Fruit fly (Drosophila melanogaster) whole organism, embryonic: ENCODE measurements around the gene CG43051.

ENCODE experiments used
- Atf3 ChIP-seq: fragments of 200-800 bp; sonication (Bioruptor generic); optimal IDR thresholded peaks from 3 replicates; lab custom pipeline; 2016; ENCODE audit warnings: missing biosample characterization, missing genetic modification characterization
- B-H1 ChIP-seq: fragments of 200-800 bp; sonication (Bioruptor generic); IDR thresholded peaks from 3 replicates; pipeline ENCODE4 v1.3.6; 2022; ENCODE audit warnings: missing biosample characterization, missing genetic modification characterization
- Blimp-1 ChIP-seq: fragments of 200-800 bp; sonication (Bioruptor generic); optimal IDR thresholded peaks from 3 replicates; lab custom pipeline; 2018; ENCODE audit warnings: missing biosample characterization, missing genetic modification characterization, mild to moderate bottlenecking, moderate library complexity, missing genetic modification reagents
- CG1024 ChIP-seq: fragments of 200-800 bp; sonication (Bioruptor generic); IDR thresholded peaks from 2 replicates; pipeline ENCODE4 v1.3.6; 2022; ENCODE audit warnings: missing biosample characterization, missing genetic modification characterization
- CG10366 ChIP-seq: fragments of 200-800 bp; sonication (Bioruptor generic); IDR thresholded peaks from 2 replicates; pipeline ENCODE4 v1.3.6; 2022; ENCODE audit warnings: missing biosample characterization, missing genetic modification characterization
- CG10543 ChIP-seq: fragments of 200-800 bp; sonication (Bioruptor generic); optimal IDR thresholded peaks from 3 replicates; lab custom pipeline; 2017; ENCODE audit warnings: missing biosample characterization, mild to moderate bottlenecking, missing genetic modification characterization, moderate library complexity
- CG12236 ChIP-seq: fragments of 200-800 bp; sonication (Bioruptor generic); optimal IDR thresholded peaks from 2 replicates; lab custom pipeline; 2016; ENCODE audit warnings: missing biosample characterization, missing genetic modification characterization
- CG13894 ChIP-seq: fragments of 200-800 bp; sonication (Bioruptor generic); optimal IDR thresholded peaks from 3 replicates; lab custom pipeline; 2018; ENCODE audit warnings: missing biosample characterization, mild to moderate bottlenecking, missing genetic modification characterization, moderate library complexity
- CG1603 ChIP-seq: fragments of 200-800 bp; sonication (Bioruptor generic); optimal IDR thresholded peaks from 2 replicates; lab custom pipeline; 2019; ENCODE audit warnings: missing biosample characterization, mild to moderate bottlenecking, missing genetic modification characterization, moderate library complexity
- CG1647 ChIP-seq: fragments of 200-800 bp; sonication (Bioruptor generic); optimal IDR thresholded peaks from 3 replicates; lab custom pipeline; 2016; ENCODE audit warnings: missing biosample characterization, missing genetic modification characterization
- CG16779 ChIP-seq: fragments of 200-800 bp; sonication (Bioruptor generic); IDR thresholded peaks from 2 replicates; pipeline ENCODE4 v1.3.6; 2022; ENCODE audit warnings: missing biosample characterization, missing genetic modification characterization
- CG17802 ChIP-seq: fragments of 200-800 bp; sonication (Bioruptor generic); optimal IDR thresholded peaks from 2 replicates; lab custom pipeline; 2018; ENCODE audit warnings: missing biosample characterization, mild to moderate bottlenecking, missing genetic modification characterization, moderate library complexity
- CG2129 ChIP-seq: fragments of 200-800 bp; sonication (Bioruptor generic); IDR thresholded peaks from 2 replicates; pipeline ENCODE4 v1.3.6; 2022; ENCODE audit warnings: missing biosample characterization, missing genetic modification characterization; ENCODE audit not compliant: partially characterized antibody
- CG2712 ChIP-seq: fragments of 200-800 bp; optimal IDR thresholded peaks from 3 replicates; lab custom pipeline; 2019; ENCODE audit warnings: missing biosample characterization, mild to moderate bottlenecking, missing genetic modification characterization, moderate library complexity
- CG33557 ChIP-seq: fragments of 200-800 bp; sonication (Bioruptor generic); optimal IDR thresholded peaks from 2 replicates; lab custom pipeline; 2019; ENCODE audit warnings: missing biosample characterization, mild to moderate bottlenecking, missing genetic modification characterization, moderate library complexity
- CG4282 ChIP-seq: fragments of 200-800 bp; sonication (Bioruptor generic); optimal IDR thresholded peaks from 2 replicates; lab custom pipeline; 2016; ENCODE audit warnings: missing biosample characterization, missing genetic modification characterization
- CG4707 ChIP-seq: fragments of 200-800 bp; sonication (Bioruptor generic); optimal IDR thresholded peaks from 2 replicates; lab custom pipeline; 2018; ENCODE audit warnings: missing biosample characterization, mild to moderate bottlenecking, missing genetic modification characterization, moderate library complexity
- CG6272 ChIP-seq: fragments of 200-800 bp; sonication (Bioruptor generic); IDR thresholded peaks from 2 replicates; pipeline ENCODE4 v1.3.6; 2022; ENCODE audit warnings: missing biosample characterization, missing genetic modification characterization
- CG7745 ChIP-seq: fragments of 200-800 bp; sonication (Bioruptor generic); optimal IDR thresholded peaks from 2 replicates; lab custom pipeline; 2018; ENCODE audit warnings: missing biosample characterization, mild to moderate bottlenecking, missing genetic modification characterization, moderate library complexity
- CG8089 ChIP-seq: fragments of 200-800 bp; sonication (Bioruptor generic); optimal IDR thresholded peaks from 3 replicates; lab custom pipeline; 2016; ENCODE audit warnings: missing biosample characterization, missing genetic modification characterization
- H15 ChIP-seq: fragments of 200-800 bp; sonication (Bioruptor generic); IDR thresholded peaks from 3 replicates; pipeline ENCODE4 v1.3.6; 2022; ENCODE audit warnings: missing biosample characterization, missing genetic modification characterization
- Optix ChIP-seq: fragments of 200-800 bp; sonication (Bioruptor generic); IDR thresholded peaks from 3 replicates; pipeline ENCODE4 v1.3.6; 2022; ENCODE audit warnings: missing biosample characterization, missing genetic modification characterization
- Ptx1 ChIP-seq: fragments of 200-800 bp; sonication (Bioruptor generic); IDR thresholded peaks from 2 replicates; pipeline ENCODE4 v1.3.6; 2022; ENCODE audit warnings: missing biosample characterization, missing genetic modification characterization
- Ravus ChIP-seq: fragments of 200-800 bp; sonication (Bioruptor generic); IDR thresholded peaks from 2 replicates; pipeline ENCODE4 v1.3.6; 2022; ENCODE audit warnings: missing biosample characterization, missing genetic modification characterization
- Ssrp ChIP-seq: fragments of 200-800 bp; sonication (Bioruptor generic); optimal IDR thresholded peaks from 2 replicates; lab custom pipeline; 2018; ENCODE audit warnings: missing biosample characterization, mild to moderate bottlenecking, missing genetic modification characterization, moderate library complexity
- Tbp ChIP-seq: fragments of >200 bp; optimal IDR thresholded peaks from 2 replicates; lab custom pipeline; 2018; ENCODE audit warnings: missing biosample characterization, missing genetic modification characterization
- Usf ChIP-seq: fragments of 200-800 bp; sonication (Bioruptor generic); optimal IDR thresholded peaks from 2 replicates; lab custom pipeline; 2017; ENCODE audit warnings: missing genotype, missing biosample characterization, missing genetic modification characterization
- Xbp1 ChIP-seq: fragments of 200-800 bp; sonication (Bioruptor generic); optimal IDR thresholded peaks from 3 replicates; lab custom pipeline; 2016; ENCODE audit warnings: missing biosample characterization, mild to moderate bottlenecking, missing genetic modification characterization
- amos ChIP-seq: fragments of 200-800 bp; sonication (Bioruptor generic); IDR thresholded peaks from 2 replicates; pipeline ENCODE4 v1.3.6; 2022; ENCODE audit warnings: missing biosample characterization, missing genetic modification characterization; ENCODE audit not compliant: partially characterized antibody
- cas ChIP-seq: fragments of 200-800 bp; sonication (Bioruptor generic); IDR thresholded peaks from 2 replicates; pipeline ENCODE4 v1.3.6; 2022; ENCODE audit warnings: missing biosample characterization, missing genetic modification characterization
- corto ChIP-seq: fragments of 200-800 bp; sonication (Bioruptor generic); optimal IDR thresholded peaks from 2 replicates; lab custom pipeline; 2016; ENCODE audit warnings: missing biosample characterization, mild to moderate bottlenecking, missing genetic modification characterization, moderate library complexity
- disco-r ChIP-seq: fragments of 200-800 bp; sonication (Bioruptor generic); optimal IDR thresholded peaks from 2 replicates; lab custom pipeline; 2016; ENCODE audit warnings: missing biosample characterization, missing genetic modification characterization
- fd3F ChIP-seq: fragments of 200-800 bp; sonication (Bioruptor generic); optimal IDR thresholded peaks from 2 replicates; lab custom pipeline; 2018; ENCODE audit warnings: missing biosample characterization, mild to moderate bottlenecking, missing genetic modification characterization, moderate library complexity
- fu2 ChIP-seq: fragments of 200-800 bp; sonication (Bioruptor generic); optimal IDR thresholded peaks from 2 replicates; lab custom pipeline; 2016; ENCODE audit warnings: missing biosample characterization, missing genetic modification characterization
- kah ChIP-seq: fragments of 200-800 bp; sonication (Bioruptor generic); optimal IDR thresholded peaks from 2 replicates; lab custom pipeline; 2018; ENCODE audit warnings: missing biosample characterization, mild to moderate bottlenecking, missing genetic modification characterization
- lov ChIP-seq, 2 experiments: fragments of 200-800 bp in 1 of 2; fragments of >200 bp in 1 of 2; sonication (Bioruptor generic) in 1 of 2; IDR thresholded peaks in 1 of 2; optimal IDR thresholded peaks in 1 of 2; 2 replicates in 1 of 2; 3 replicates in 1 of 2; pipeline versions ENCODE4 v1.3.6 to Lab custom; 2017 to 2022; ENCODE audit warnings: missing biosample characterization in 1 of 2, missing genetic modification characterization in 1 of 2
- onecut ChIP-seq: fragments of 200-800 bp; sonication (Bioruptor generic); IDR thresholded peaks from 2 replicates; pipeline ENCODE4 v1.3.6; 2022; ENCODE audit warnings: missing biosample characterization, missing genetic modification characterization
- pho ChIP-seq: fragments of 200-800 bp; sonication (Bioruptor generic); optimal IDR thresholded peaks from 2 replicates; lab custom pipeline; 2016; ENCODE audit warnings: missing biosample characterization, missing genetic modification characterization
- schlank ChIP-seq: fragments of 200-800 bp; sonication (Bioruptor generic); optimal IDR thresholded peaks from 2 replicates; lab custom pipeline; 2018; ENCODE audit warnings: missing biosample characterization, mild to moderate bottlenecking, missing genetic modification characterization
- sim ChIP-seq: fragments of 200-800 bp; sonication (Bioruptor generic); IDR thresholded peaks from 2 replicates; pipeline ENCODE4 v1.3.6; 2022; ENCODE audit warnings: missing biosample characterization, missing genetic modification characterization
- slbo ChIP-seq: fragments of 200-800 bp; sonication (Bioruptor generic); IDR thresholded peaks from 2 replicates; pipeline ENCODE4 v1.3.6; 2022; ENCODE audit warnings: missing biosample characterization, missing genetic modification characterization
- ssp ChIP-seq: fragments of 200-800 bp; sonication (Bioruptor generic); IDR thresholded peaks from 2 replicates; pipeline ENCODE4 v1.3.6; 2022; ENCODE audit warnings: missing biosample characterization, missing genetic modification characterization
- tio ChIP-seq: fragments of 200-800 bp; sonication (Bioruptor generic); optimal IDR thresholded peaks from 2 replicates; lab custom pipeline; 2017; ENCODE audit warnings: missing biosample characterization, missing genetic modification characterization, inconsistent platforms
- trem ChIP-seq: fragments of 200-800 bp; optimal IDR thresholded peaks from 3 replicates; lab custom pipeline; 2019; ENCODE audit warnings: missing biosample characterization, mild to moderate bottlenecking, missing genetic modification characterization, moderate library complexity
- usp ChIP-seq: fragments of >200 bp; optimal IDR thresholded peaks from 2 replicates; lab custom pipeline; 2017; ENCODE audit warnings: missing biosample characterization, missing genetic modification characterization
- vfl ChIP-seq: fragments of 200-800 bp; sonication (Bioruptor generic); optimal IDR thresholded peaks from 2 replicates; lab custom pipeline; 2016; ENCODE audit warnings: missing biosample characterization, missing genetic modification characterization
- wdn ChIP-seq: fragments of 200-800 bp; sonication (Bioruptor generic); IDR thresholded peaks from 2 replicates; pipeline ENCODE4 v1.3.6; 2022; ENCODE audit warnings: missing biosample characterization, missing genetic modification characterization
- z ChIP-seq: fragments of 200-800 bp; sonication (Bioruptor generic); IDR thresholded peaks from 3 replicates; pipeline ENCODE4 v1.3.6; 2022; ENCODE audit warnings: missing biosample characterization, missing genetic modification characterization
- zen ChIP-seq: fragments of 200-800 bp; sonication (Bioruptor generic); optimal IDR thresholded peaks from 3 replicates; lab custom pipeline; 2018; ENCODE audit warnings: missing biosample characterization, mild to moderate bottlenecking, missing genetic modification characterization, moderate library complexity

CG43051 gene

dm6 chr2L:12483866-12484554, 23.7 kb upstream of the CG43051 start (continued):
- peak; percentile 76 for TF ChIP-seq onecut (GFP tag; lab: Robert Waterston, UW)
- peak; percentile 80 for TF ChIP-seq vfl
- peak; percentile 89 for TF ChIP-seq CG10366 (GFP tag; lab: Robert Waterston, UW)
- TF ChIP-seq tio (GFP tag; lab: Kevin White, UChicago), result peak; percentile 81
- no peak for TF ChIP-seq usp (GFP tag; lab: Kevin White, UChicago)
- peak; percentile 61 for TF ChIP-seq CG4707 (GFP tag; lab: Kevin White, UChicago)
- peak; percentile 77 for TF ChIP-seq schlank (tag; lab: Kevin White, UChicago)
- peak; percentile 88 for TF ChIP-seq slbo
- TF ChIP-seq CG1024 (GFP tag; lab: Robert Waterston, UW), result 0 out of 2 replicates have a peak, but pooled peaks have one; percentile 50
- peak; percentile 86 for TF ChIP-seq Atf3 (GFP tag; lab: Kevin White, UChicago)
- peak; percentile 92 for TF ChIP-seq Ptx1
- peak; percentile 43 for TF ChIP-seq corto (GFP tag; lab: Kevin White, UChicago)
- peak; percentile 87 for TF ChIP-seq Ssrp
- TF ChIP-seq CG2129 (GFP tag; lab: Robert Waterston, UW), result no peak
- TF ChIP-seq disco-r (GFP tag; lab: Kevin White, UChicago), result peak; percentile 78
- TF ChIP-seq Usf (GFP tag; lab: Kevin White, UChicago), result peak; percentile 55
- peak; percentile 80 for TF ChIP-seq H15 (GFP tag; lab: Robert Waterston, UW)
- TF ChIP-seq Blimp-1, result peak; percentile 86
- TF ChIP-seq wdn (GFP tag; lab: Robert Waterston, UW), result peak; percentile 69
- peak; percentile 86 for TF ChIP-seq pho (GFP tag; lab: Kevin White, UChicago)
- TF ChIP-seq Tbp (GFP tag; lab: Kevin White, UChicago), result no peak
- peak; percentile 95 for TF ChIP-seq CG10543
- peak; percentile 91 for TF ChIP-seq CG8089 (GFP tag; lab: Kevin White, UChicago)
- TF ChIP-seq lov (optimal IDR thresholded peaks at IDR 0.05; lab: Kevin White, UChicago), result no peak
- TF ChIP-seq lov (GFP tag; IDR thresholded peaks at IDR 0.05; lab: Robert Waterston, UW), result peak; percentile 81; the same call in 1 of the 3 replicates
- TF ChIP-seq cas (GFP tag; lab: Robert Waterston, UW), result 0 out of 2 replicates have a peak, but pooled peaks have one; percentile 11
- TF ChIP-seq sim (GFP tag; lab: Robert Waterston, UW), result peak; percentile 57; the same call in 1 of the 2 replicates
- peak; percentile 70; the same call in 2 of the 3 replicates for TF ChIP-seq z
- TF ChIP-seq CG13894 (tag; lab: Kevin White, UChicago), result peak; percentile 86
- TF ChIP-seq fu2 (GFP tag; lab: Kevin White, UChicago), result peak; percentile 89
- peak; percentile 87 for TF ChIP-seq CG2712 (tag; lab: Kevin White, UChicago)
- peak; percentile 82 for TF ChIP-seq Optix (GFP tag; lab: Robert Waterston, UW)
- TF ChIP-seq CG12236, result peak; percentile 75
- TF ChIP-seq Ravus (GFP tag; lab: Robert Waterston, UW), result peak; percentile 62; the same call in 1 of the 2 replicates
- TF ChIP-seq CG33557 (GFP tag; lab: Kevin White, UChicago), result peak; percentile 74
- peak; percentile 86 for TF ChIP-seq CG1647 (GFP tag; lab: Kevin White, UChicago)
- TF ChIP-seq ssp (GFP tag; lab: Robert Waterston, UW), result no peak
- peak; percentile 72 for TF ChIP-seq CG16779 (GFP tag; lab: Robert Waterston, UW)
- peak; percentile 9 for TF ChIP-seq CG7745 (tag; lab: Kevin White, UChicago)
- peak; percentile 84 for TF ChIP-seq B-H1
- no peak for TF ChIP-seq amos (GFP tag; lab: Robert Waterston, UW)
- TF ChIP-seq trem, result peak; percentile 67
- TF ChIP-seq Xbp1 (GFP tag; lab: Kevin White, UChicago), result peak; percentile 91
- peak; percentile 92 for TF ChIP-seq CG1603 (tag; lab: Kevin White, UChicago)
- TF ChIP-seq CG4282 (GFP tag; lab: Kevin White, UChicago), result peak; percentile 59
- peak; percentile 68 for TF ChIP-seq CG17802
- TF ChIP-seq zen (tag; lab: Kevin White, UChicago), result peak; percentile 65
- no peak; the same call in 1 of the 2 replicates for TF ChIP-seq CG6272
- peak; percentile 88 for TF ChIP-seq fd3F (GFP tag; lab: Kevin White, UChicago)
- TF ChIP-seq kah, result peak; percentile 57
